Worm (Caenorhabditis elegans): ENCODE data around the gene fbxb-112.

- no peak for TF ChIP-seq lin-13 (GFP tag; optimal IDR thresholded peaks at IDR 0.05)
- no peak for TF ChIP-seq elt-3 (tag; optimal IDR thresholded peaks at IDR 0.05)
- TF ChIP-seq jun-1 (tag; optimal IDR thresholded peaks at IDR 0.05), result no peak
- no peak for TF ChIP-seq pqm-1 (tag; optimal IDR thresholded peaks at IDR 0.05)
- no peak for TF ChIP-seq fkh-10 (GFP tag; optimal IDR thresholded peaks at IDR 0.05)
These were observed 37.4 kb downstream of the fbxb-112 start, which contains the start of gene ncs-6 for ce11 chrII:3528256-3528655.
